Worm (Caenorhabditis elegans) whole organism, L4 larva: Measurements from ENCODE around the gene ZK697.14.

ENCODE experiments used
- nhr-237 ChIP-seq: sonication (generic microtip); optimal IDR thresholded peaks from 2 replicates; lab custom pipeline; 2017; ENCODE audit warnings: missing biosample characterization, missing genetic modification characterization
- unc-62 ChIP-seq, 3 experiments: fragments of 150-350 bp in 1 of 3; sonication (generic microtip); optimal IDR thresholded peaks in 2 of 3; peaks in 1 of 3; 1 replicate in 1 of 3; 2 replicates in 2 of 3; lab custom pipeline; 2014 to 2017; ENCODE audit warnings: missing biosample characterization in 3 of 3, missing genetic modification characterization in 3 of 3, missing genetic modification reagents in 3 of 3, missing genotype in 1 of 3

- TF ChIP-seq nhr-237 (no peak), unc-62 (GFP tag; optimal IDR thresholded peaks at IDR 0.05 in 1 of 2; lab: Kevin White, UChicago) (no peak), unc-62 (tag; optimal IDR thresholded peaks at IDR 0.05; lab: Kevin White, UChicago) (no peak)
These were observed 26.4 kb upstream of the ZK697.14 start, which contains the start of gene F36H9.5 for ce11 chrV:1781922-1782321.
